Fruit fly (Drosophila melanogaster): ENCODE data around the gene Gss2.

Gene Gss2

dm6 chrX:17917564-17918233 is 18.2 kb downstream of the Gss2 start:
- TF ChIP-seq Sin3A (optimal IDR thresholded peaks at IDR 0.05): no peak
- TF ChIP-seq h (optimal IDR thresholded peaks at IDR 0.05): no peak
- no peak for TF ChIP-seq insv (optimal IDR thresholded peaks at IDR 0.05)
- no peak for TF ChIP-seq ttk (optimal IDR thresholded peaks at IDR 0.05)
- no peak for TF ChIP-seq psq (optimal IDR thresholded peaks at IDR 0.05)
- TF ChIP-seq Myc (optimal IDR thresholded peaks at IDR 0.05): no peak

- TF ChIP-seq Sin3A (optimal IDR thresholded peaks at IDR 0.05): no peak
- no peak for TF ChIP-seq Myc (optimal IDR thresholded peaks at IDR 0.05)
- no peak for TF ChIP-seq insv (optimal IDR thresholded peaks at IDR 0.05)
- no peak for TF ChIP-seq ttk (optimal IDR thresholded peaks at IDR 0.05)
- TF ChIP-seq psq (optimal IDR thresholded peaks at IDR 0.05): no peak
- TF ChIP-seq h (optimal IDR thresholded peaks at IDR 0.05): no peak
Measured at dm6 chrX:17924034-17924433, 24.5 kb downstream of the Gss2 start.

- TF ChIP-seq insv (optimal IDR thresholded peaks at IDR 0.05): no peak
- TF ChIP-seq Sin3A (optimal IDR thresholded peaks at IDR 0.05): no peak
- TF ChIP-seq h (optimal IDR thresholded peaks at IDR 0.05): no peak
- TF ChIP-seq ttk (optimal IDR thresholded peaks at IDR 0.05): no peak
- TF ChIP-seq psq (optimal IDR thresholded peaks at IDR 0.05): no peak
- no peak for TF ChIP-seq Myc (optimal IDR thresholded peaks at IDR 0.05)
Measured at dm6 chrX:17940677-17941076, 41.2 kb downstream of the Gss2 start.

Measured in Kc167 (cell line).